Worm (Caenorhabditis elegans) whole organism, early embryonic: ENCODE results near the gene acl-5.

Experiments used
- F13C5.2 ChIP-seq: sonication (generic microtip); optimal IDR thresholded peaks from 2 replicates; lab custom pipeline; 2017; ENCODE audit warnings: mild to moderate bottlenecking, missing genetic modification characterization, inconsistent platforms, missing compliant biosample characterization
- aly-1 ChIP-seq: sonication (generic microtip); optimal IDR thresholded peaks from 2 replicates; lab custom pipeline; 2016; ENCODE audit warnings: missing genetic modification characterization, missing compliant biosample characterization
- ama-1 ChIP-seq: fragments of 150-350 bp; optimal IDR thresholded peaks from 2 replicates; lab custom pipeline; 2014
- ceh-36 ChIP-seq: sonication (generic microtip); optimal IDR thresholded peaks from 2 replicates; lab custom pipeline; 2016; ENCODE audit warnings: missing genetic modification characterization, inconsistent platforms, missing compliant biosample characterization
- flt-1 ChIP-seq: fragments of 200-800 bp; sonication (Bioruptor generic); IDR thresholded peaks from 2 replicates; pipeline ENCODE4 v1.3.6; 2022; ENCODE audit warnings: missing genetic modification characterization, missing compliant biosample characterization
- hnd-1 ChIP-seq: sonication (generic microtip); optimal IDR thresholded peaks from 2 replicates; lab custom pipeline; 2016; ENCODE audit warnings: missing genetic modification characterization, missing compliant biosample characterization
- scrt-1 ChIP-seq: fragments of 200-800 bp; sonication (Bioruptor generic); IDR thresholded peaks from 2 replicates; pipeline ENCODE4 v1.3.6; 2022; ENCODE audit warnings: missing genetic modification characterization, missing compliant biosample characterization
- tra-4 ChIP-seq: sonication (generic microtip); optimal IDR thresholded peaks from 2 replicates; lab custom pipeline; 2017; ENCODE audit warnings: missing genetic modification characterization, missing compliant biosample characterization

DNA sequence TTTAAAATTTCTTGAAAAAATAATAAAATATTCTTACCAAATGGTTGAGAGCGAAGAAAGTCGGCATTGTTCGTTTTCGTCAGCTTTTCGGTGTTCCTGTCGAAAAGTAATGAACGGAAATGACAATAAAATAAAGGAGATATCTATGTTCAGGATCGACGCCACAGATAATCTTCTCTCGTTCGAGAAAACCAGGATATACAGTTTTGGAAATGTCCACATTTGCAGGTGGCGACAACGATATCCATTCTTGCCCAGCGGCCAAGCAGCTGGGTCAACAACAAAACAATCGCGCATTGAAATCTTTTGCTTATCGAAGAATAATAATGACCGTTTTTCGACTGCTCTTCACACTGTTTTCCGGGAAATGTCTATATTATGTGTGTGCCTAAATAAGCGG, 28.4 kb upstream of the acl-5 start, which contains the start of gene R07E3.7:
- TF ChIP-seq ceh-36 (tag; lab: Kevin White, UChicago) = no peak
- no peak for TF ChIP-seq flt-1
- no peak for TF ChIP-seq ama-1 (lab: Kevin White, UChicago)
- TF ChIP-seq aly-1 (tag; lab: Kevin White, UChicago) = no peak
- no peak for TF ChIP-seq F13C5.2 (tag; lab: Kevin White, UChicago)
- no peak for TF ChIP-seq hnd-1 (tag; lab: Kevin White, UChicago)
- no peak for TF ChIP-seq tra-4 (tag; lab: Kevin White, UChicago)
- TF ChIP-seq scrt-1 (GFP tag; lab: Robert Waterston, UW) = no peak
